Worm (Caenorhabditis elegans): ENCODE results near the gene hlh-15.

DNA sequence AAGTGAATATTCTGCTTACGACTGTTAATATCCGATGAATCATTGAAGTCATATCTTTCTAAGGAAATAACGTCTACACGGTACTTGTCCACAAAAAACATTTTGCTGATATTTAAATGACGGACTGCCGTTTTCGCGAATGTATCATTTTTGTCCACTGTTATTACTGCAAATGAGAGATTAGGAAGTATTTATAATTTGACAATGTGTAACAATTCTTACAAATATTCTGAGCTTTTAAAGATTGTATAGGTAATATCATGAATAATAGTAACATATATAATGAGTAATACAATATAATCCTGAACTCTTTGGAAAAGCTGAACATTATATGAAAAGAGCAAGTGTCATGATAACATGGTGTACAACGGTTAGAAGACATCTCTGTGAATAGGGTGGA, 6.6 kb upstream of the hlh-15 start, which contains the start of gene glr-7:
- no peak for TF ChIP-seq zag-1 (tag; optimal IDR thresholded peaks at IDR 0.05)
- TF ChIP-seq alr-1 (tag; optimal IDR thresholded peaks at IDR 0.05), result no peak
- no peak for TF ChIP-seq nhr-237 (tag; optimal IDR thresholded peaks at IDR 0.05)

Data from whole organism, L2 larva.